Worm (Caenorhabditis elegans) whole organism, young adult: ENCODE results near the gene srw-55.

Experiments used
- ceh-58 ChIP-seq: fragments of 200-800 bp; sonication (Bioruptor generic); IDR thresholded peaks from 2 replicates; pipeline ENCODE4 v1.3.6; 2022; ENCODE audit warnings: missing genetic modification characterization, missing compliant biosample characterization
- hsf-1 ChIP-seq: fragments of 200-800 bp; sonication (Bioruptor generic); IDR thresholded peaks from 2 replicates; pipeline ENCODE4 v1.3.6; 2022; ENCODE audit warnings: missing genetic modification reagents, missing genetic modification characterization, missing compliant biosample characterization
- nfyb-1 ChIP-seq: fragments of 200-800 bp; sonication (Bioruptor generic); IDR thresholded peaks from 2 replicates; pipeline ENCODE4 v1.3.6; 2022; ENCODE audit warnings: missing genetic modification reagents, missing genetic modification characterization, missing compliant biosample characterization
- snpc-4 ChIP-seq, 5 experiments: fragments of 150-350 bp in 1 of 5; sonication (generic microtip) in 4 of 5; optimal IDR thresholded peaks; 2 replicates each; lab custom pipeline; 2014 to 2018; ENCODE audit warnings: missing genetic modification characterization in 5 of 5, missing biosample characterization in 3 of 5, antibody characterized with exemption in 2 of 5, mild to moderate bottlenecking in 2 of 5, missing compliant biosample characterization in 2 of 5, missing genotype in 2 of 5, moderate library complexity in 2 of 5, missing genetic modification reagents in 1 of 5
- unc-62 ChIP-seq: fragments of 150-350 bp; optimal IDR thresholded peaks from 2 replicates; lab custom pipeline; 2014; ENCODE audit warnings: missing biosample characterization, missing genetic modification reagents, missing genetic modification characterization
- zim-3 ChIP-seq: sonication (generic microtip); optimal IDR thresholded peaks from 2 replicates; lab custom pipeline; 2017; ENCODE audit warnings: mild to moderate bottlenecking, missing genetic modification characterization, moderate library complexity, missing compliant biosample characterization
- ztf-25 ChIP-seq: fragments of 200-800 bp; sonication (Bioruptor generic); IDR thresholded peaks from 2 replicates; pipeline ENCODE4 v1.3.6; 2022; ENCODE audit warnings: missing genetic modification reagents, missing genetic modification characterization, missing compliant biosample characterization

ce11 chrV:15915919-15916318 is 24.2 kb downstream of the srw-55 start, which contains the start of gene gst-38:
- no peak for TF ChIP-seq nfyb-1
- no peak for TF ChIP-seq ceh-58 (GFP tag; lab: Robert Waterston, UW)
- no peak for TF ChIP-seq snpc-4 (GFP tag; optimal IDR thresholded peaks at IDR 0.05; lab: Kevin White, UChicago)
- no peak for TF ChIP-seq snpc-4 (tag; optimal IDR thresholded peaks at IDR 0.05; lab: Kevin White, UChicago)
- no peak for TF ChIP-seq zim-3 (tag; lab: Kevin White, UChicago)
- no peak for TF ChIP-seq hsf-1 (GFP tag; lab: Robert Waterston, UW)
- no peak for TF ChIP-seq ztf-25
- TF ChIP-seq unc-62: no peak
